Worm (Caenorhabditis elegans) whole organism, L4 larva: Measurements from ENCODE around the gene ZK938.12.

ENCODE experiments used
- F10B5.3 ChIP-seq: sonication (generic microtip); optimal IDR thresholded peaks from 2 replicates; lab custom pipeline; 2016; ENCODE audit warnings: mild to moderate bottlenecking, missing genetic modification characterization, missing compliant biosample characterization
- F26F4.8 ChIP-seq: fragments of 200-800 bp; sonication (Bioruptor generic); conservative IDR thresholded peaks from 2 replicates; pipeline ENCODE4 v1.3.6; 2022; ENCODE audit warnings: missing genetic modification characterization, missing compliant biosample characterization
- F37D6.2 ChIP-seq: sonication (generic microtip); optimal IDR thresholded peaks from 2 replicates; lab custom pipeline; 2016; ENCODE audit warnings: mild to moderate bottlenecking, missing genetic modification characterization, missing compliant biosample characterization
- R02D3.7 ChIP-seq: fragments of 150-350 bp; sonication (generic microtip); optimal IDR thresholded peaks from 3 replicates; lab custom pipeline; 2014; ENCODE audit warnings: missing biosample characterization, missing genetic modification characterization
- ceh-28 ChIP-seq: fragments of 150-350 bp; optimal IDR thresholded peaks from 2 replicates; lab custom pipeline; 2014; ENCODE audit warnings: missing biosample characterization, missing genetic modification reagents, missing genetic modification characterization
- ceh-32 ChIP-seq: sonication (generic microtip); optimal IDR thresholded peaks from 2 replicates; lab custom pipeline; 2016; ENCODE audit warnings: mild to moderate bottlenecking, missing genetic modification characterization, missing compliant biosample characterization; ENCODE audit not compliant: poor library complexity
- daf-12 ChIP-seq: fragments of 150-350 bp; optimal IDR thresholded peaks from 2 replicates; lab custom pipeline; 2014; ENCODE audit warnings: missing biosample characterization, missing genetic modification reagents, missing genetic modification characterization
- daf-8 ChIP-seq: fragments of 200-800 bp; sonication (Bioruptor generic); IDR thresholded peaks from 2 replicates; pipeline ENCODE4 v1.3.6; 2022; ENCODE audit warnings: missing genetic modification characterization, missing compliant biosample characterization
- dmd-6 ChIP-seq: fragments of 200-800 bp; sonication (Bioruptor generic); IDR thresholded peaks from 2 replicates; pipeline ENCODE4 v1.3.6; 2022; ENCODE audit warnings: missing genetic modification reagents, missing genetic modification characterization, missing compliant biosample characterization
- egl-43 ChIP-seq: fragments of 200-800 bp; sonication (Bioruptor generic); IDR thresholded peaks from 2 replicates; pipeline ENCODE4 v1.3.6; 2022; ENCODE audit warnings: missing genetic modification reagents, missing genetic modification characterization, missing compliant biosample characterization
- fos-1 ChIP-seq: fragments of 150-350 bp; optimal IDR thresholded peaks from 2 replicates; lab custom pipeline; 2014; ENCODE audit warnings: missing biosample characterization, missing genetic modification characterization
- lin-1 ChIP-seq: fragments of 200-800 bp; sonication (Bioruptor generic); IDR thresholded peaks from 2 replicates; pipeline ENCODE4 v1.3.6; 2022; ENCODE audit warnings: missing genetic modification reagents, missing genetic modification characterization, missing compliant biosample characterization
- lin-13 ChIP-seq: fragments of 150-350 bp; optimal IDR thresholded peaks from 2 replicates; lab custom pipeline; 2014; ENCODE audit warnings: missing biosample characterization, missing genetic modification reagents, missing genetic modification characterization
- mxl-2 ChIP-seq: fragments of 200-800 bp; sonication (Bioruptor generic); conservative IDR thresholded peaks from 2 replicates; pipeline ENCODE4 v1.3.6; 2022; ENCODE audit warnings: missing genetic modification reagents, missing genetic modification characterization, missing compliant biosample characterization
- nhr-11 ChIP-seq: fragments of 150-350 bp; optimal IDR thresholded peaks from 2 replicates; lab custom pipeline; 2014; ENCODE audit warnings: missing biosample characterization, missing genetic modification characterization
- nhr-25 ChIP-seq: sonication (generic microtip); optimal IDR thresholded peaks from 2 replicates; lab custom pipeline; 2017; ENCODE audit warnings: missing genetic modification characterization, mild to moderate bottlenecking, missing compliant biosample characterization, antibody characterized with exemption, moderate library complexity, borderline replicate concordance; ENCODE audit not compliant: insufficient read depth
- nhr-6 ChIP-seq: fragments of 150-350 bp; optimal IDR thresholded peaks from 2 replicates; lab custom pipeline; 2014; ENCODE audit warnings: missing biosample characterization, missing genetic modification characterization
- sdz-12 ChIP-seq: fragments of 200-800 bp; sonication (Bioruptor generic); optimal IDR thresholded peaks from 2 replicates; lab custom pipeline; 2018; ENCODE audit warnings: mild to moderate bottlenecking, missing genetic modification characterization, missing compliant biosample characterization
- snpc-1.2 ChIP-seq: fragments of 200-800 bp; sonication (Bioruptor generic); IDR thresholded peaks from 2 replicates; pipeline ENCODE4 v1.3.6; 2022; ENCODE audit warnings: missing genetic modification reagents, missing genetic modification characterization, missing compliant biosample characterization
- unc-39 ChIP-seq: sonication (generic microtip); optimal IDR thresholded peaks from 2 replicates; lab custom pipeline; 2017; ENCODE audit warnings: missing biosample characterization, missing genetic modification characterization
- unc-62 ChIP-seq, 3 experiments: fragments of 150-350 bp in 1 of 3; sonication (generic microtip); optimal IDR thresholded peaks in 2 of 3; peaks in 1 of 3; 1 replicate in 1 of 3; 2 replicates in 2 of 3; lab custom pipeline; 2014 to 2017; ENCODE audit warnings: missing biosample characterization in 3 of 3, missing genetic modification characterization in 3 of 3, missing genetic modification reagents in 3 of 3, missing genotype in 1 of 3

Gene ZK938.12

DNA sequence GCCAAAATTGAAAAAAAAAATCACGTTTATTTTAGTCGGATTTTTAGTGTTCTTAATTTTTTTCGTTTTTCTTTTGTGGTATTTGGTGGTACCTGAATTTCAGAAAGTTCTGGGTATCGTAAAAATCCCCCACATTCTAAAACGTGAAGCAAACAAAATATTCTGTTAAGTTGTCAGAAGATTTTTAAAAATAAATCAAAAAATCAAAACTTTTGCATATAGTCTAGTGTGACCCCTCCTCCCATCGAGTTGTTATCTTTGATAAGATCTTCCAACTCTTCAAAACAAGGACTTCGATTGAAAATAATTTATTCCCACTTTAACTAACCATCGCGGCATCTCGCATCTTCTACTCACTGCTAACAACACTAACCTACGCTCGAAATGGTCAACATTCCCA is 2.0 kb upstream of the ZK938.12 start, which contains the start of gene ZK938.1:
TSS of gene ZK938.1 (plus strand) at position 301 of the 400 bp plus-strand sequence.
- TF ChIP-seq daf-8 (GFP tag; lab: Robert Waterston, UW) (no peak), fos-1 (tag; lab: Kevin White, UChicago) (no peak)
- TF ChIP-seq, all 104 proteins: peak for 0

DNA sequence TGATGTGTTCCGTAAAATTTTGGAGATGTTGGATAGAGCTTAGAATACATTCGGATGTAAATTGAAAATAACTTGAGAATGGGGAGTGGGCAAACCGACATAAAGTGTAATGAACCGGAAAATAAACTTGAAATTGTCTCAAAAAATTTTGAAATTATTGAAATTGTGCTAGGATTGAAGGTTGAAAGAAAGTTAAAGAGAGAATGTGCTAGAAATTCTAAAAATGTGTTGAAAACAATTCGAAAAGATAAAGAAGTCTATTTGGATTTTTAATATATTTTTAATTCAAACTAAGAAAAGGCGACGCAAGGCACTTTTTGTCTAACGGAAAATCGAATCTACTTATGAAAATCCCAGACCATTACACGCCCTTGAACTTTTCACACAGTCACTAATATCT is 2.7 kb downstream of the ZK938.12 start, which contains the start of gene ZK938.3:
TSS of gene ZK938.3 (minus strand) at position 101 of the 400 bp plus-strand sequence.
- TF ChIP-seq unc-62 (GFP tag; optimal IDR thresholded peaks at IDR 0.05 in 1 of 2; lab: Kevin White, UChicago), result peak in 1 of 2 experiments; percentile 26
- TF ChIP-seq unc-62 (tag; optimal IDR thresholded peaks at IDR 0.05; lab: Kevin White, UChicago), result no peak
- TF ChIP-seq F10B5.3, result no peak
- no peak for TF ChIP-seq snpc-1.2 (GFP tag; lab: Robert Waterston, UW)

DNA sequence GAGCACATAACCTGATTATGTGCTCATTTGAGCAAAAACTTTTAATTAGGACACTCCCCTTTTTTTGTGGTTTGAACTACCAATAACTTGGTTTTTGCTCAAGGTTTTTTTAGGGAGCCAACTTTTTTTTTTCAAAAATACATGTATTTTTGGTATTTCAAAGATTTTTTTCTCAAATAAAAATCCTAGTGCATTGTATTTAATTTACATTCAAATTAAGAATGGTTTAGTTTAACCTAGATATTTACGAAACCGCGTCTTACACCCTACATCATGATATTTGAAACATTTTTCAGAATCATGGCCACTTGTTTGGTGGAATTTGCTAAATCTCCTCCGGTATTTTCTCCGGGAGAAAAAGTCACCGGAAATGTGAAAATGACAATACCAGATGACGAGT is 3.8 kb downstream of the ZK938.12 start, which contains the start of gene arrd-5:
TSS of gene arrd-5 (plus strand) at position 301 of the 400 bp plus-strand sequence.
- TF ChIP-seq lin-1 (GFP tag; lab: Robert Waterston, UW) (no peak), unc-62 (GFP tag; optimal IDR thresholded peaks at IDR 0.05 in 1 of 2; lab: Kevin White, UChicago) (peak in 1 of 2 experiments; percentile 18), unc-62 (tag; optimal IDR thresholded peaks at IDR 0.05; lab: Kevin White, UChicago) (no peak)
- TF ChIP-seq, all 104 proteins: peak for 1

DNA sequence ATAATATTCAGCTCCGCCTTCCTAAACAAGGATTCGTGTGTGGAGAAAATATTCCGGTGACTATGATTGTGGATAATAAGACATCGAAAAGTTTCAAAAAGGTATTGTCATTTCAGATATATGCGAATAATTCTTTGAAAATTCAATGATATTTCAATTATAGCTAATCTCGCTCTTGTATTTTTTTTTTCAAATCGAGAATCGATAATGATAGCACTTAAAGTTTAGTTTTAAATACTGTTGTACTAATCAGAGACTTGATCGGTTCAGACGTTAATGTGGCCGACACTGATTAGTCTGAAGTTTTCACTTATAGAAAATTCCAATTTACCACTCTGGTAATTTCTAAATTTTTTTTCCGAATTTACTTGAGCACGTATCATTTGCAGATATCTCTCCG is 4.8 kb downstream of the ZK938.12 start:
- TF ChIP-seq egl-43 (GFP tag; lab: Robert Waterston, UW) (no peak), mxl-2 (no peak), nhr-6 (no peak), lin-13 (GFP tag; lab: Kevin White, UChicago) (no peak), unc-62 (GFP tag; optimal IDR thresholded peaks at IDR 0.05 in 1 of 2; lab: Kevin White, UChicago) (peak in 1 of 2 experiments; percentile 93), unc-62 (tag; optimal IDR thresholded peaks at IDR 0.05; lab: Kevin White, UChicago) (no peak)
- TF ChIP-seq, all 104 proteins: peak for 1

DNA sequence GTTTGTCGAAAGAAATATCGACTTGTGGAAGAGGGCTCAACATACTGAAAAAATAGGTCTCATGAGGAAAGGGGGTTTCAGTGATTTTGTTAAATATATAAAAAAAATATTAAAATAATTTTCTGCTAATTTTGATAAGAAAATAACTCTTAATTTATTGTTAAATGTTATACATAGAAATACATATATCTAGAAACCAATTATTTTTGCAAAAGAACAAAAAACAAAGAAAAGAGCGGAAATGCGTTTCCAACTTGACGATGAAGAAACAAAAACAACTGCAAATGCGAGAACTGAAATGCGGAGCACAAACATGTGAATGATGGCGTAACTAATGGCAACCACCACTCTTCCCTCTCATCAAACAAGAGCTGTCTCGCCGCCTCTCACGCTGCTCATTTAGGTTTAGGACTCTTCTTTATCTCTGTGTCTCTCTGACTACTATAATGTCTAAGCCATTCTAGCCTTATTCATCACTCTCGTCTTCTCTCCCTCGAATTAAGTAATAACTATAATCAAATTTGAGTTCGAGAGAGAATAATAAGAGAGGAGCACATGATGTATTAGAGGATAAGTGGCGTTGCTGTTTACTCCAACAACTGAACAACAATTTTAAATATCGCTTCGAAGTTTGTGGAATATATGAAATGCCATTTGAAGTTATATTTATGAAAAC is 7.3 kb downstream of the ZK938.12 start, which contains the start of gene arrd-4:
TSS of gene arrd-4 (minus strand) at position 51 of the 676 bp plus-strand sequence.
- no peak for TF ChIP-seq nhr-25 (tag; lab: Kevin White, UChicago)
- peak; percentile 66 for TF ChIP-seq nhr-11 (tag; lab: Kevin White, UChicago)

DNA sequence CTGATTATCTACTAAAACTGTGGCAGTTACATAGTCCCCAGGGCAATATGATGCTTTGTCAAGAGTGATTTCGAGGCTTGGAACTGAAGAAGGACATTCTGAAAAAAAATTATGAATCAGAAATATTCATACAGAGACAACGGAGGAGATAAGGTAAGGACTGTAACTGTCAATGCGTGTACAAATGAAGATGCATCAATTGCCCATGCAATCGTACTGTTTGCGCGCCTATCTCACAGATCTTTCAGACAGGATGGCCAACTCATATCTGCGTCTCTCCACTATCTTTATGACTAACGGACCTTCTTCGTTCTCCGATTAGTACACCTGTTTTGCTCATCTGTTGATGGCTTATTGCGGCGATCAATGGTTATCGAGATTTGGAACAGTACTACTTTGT is 9.2 kb downstream of the ZK938.12 start, which contains the start of gene ZK938.11:
TSS of gene ZK938.11 (minus strand) at position 101 of the 400 bp plus-strand sequence.
- TF ChIP-seq F26F4.8 (GFP tag; lab: Robert Waterston, UW), result no peak

DNA sequence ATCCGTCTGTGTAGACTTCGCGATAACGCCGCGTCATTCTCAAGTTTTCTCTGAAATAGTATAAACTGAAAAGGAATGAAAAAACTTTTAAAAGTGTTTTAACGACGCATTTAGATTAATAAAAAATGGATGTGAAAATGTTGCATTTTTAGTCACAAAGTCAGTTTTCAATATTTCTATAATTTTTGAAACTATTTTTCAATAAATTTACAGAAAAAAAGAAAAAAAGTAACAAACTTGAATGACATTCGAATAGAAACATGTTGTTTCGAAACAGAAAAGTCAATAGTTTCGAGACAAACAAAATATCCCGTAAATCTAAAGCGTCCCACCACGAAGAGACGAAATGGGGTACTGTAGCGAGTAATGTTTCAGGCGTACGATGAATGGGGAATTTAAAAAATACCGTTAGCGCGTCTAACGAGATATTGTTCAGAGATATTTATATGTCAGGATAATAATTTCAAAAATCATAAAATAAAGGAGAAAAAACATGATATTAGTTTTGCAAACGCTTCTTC is 10.9 kb downstream of the ZK938.12 start, which contains the start of gene rnh-1.2:
TSS of gene rnh-1.2 (minus strand) at position 51 of the 521 bp plus-strand sequence.
- peak; percentile 56 for TF ChIP-seq R02D3.7 (tag; lab: Kevin White, UChicago)
- no peak for TF ChIP-seq ceh-28 (tag; lab: Kevin White, UChicago)

DNA sequence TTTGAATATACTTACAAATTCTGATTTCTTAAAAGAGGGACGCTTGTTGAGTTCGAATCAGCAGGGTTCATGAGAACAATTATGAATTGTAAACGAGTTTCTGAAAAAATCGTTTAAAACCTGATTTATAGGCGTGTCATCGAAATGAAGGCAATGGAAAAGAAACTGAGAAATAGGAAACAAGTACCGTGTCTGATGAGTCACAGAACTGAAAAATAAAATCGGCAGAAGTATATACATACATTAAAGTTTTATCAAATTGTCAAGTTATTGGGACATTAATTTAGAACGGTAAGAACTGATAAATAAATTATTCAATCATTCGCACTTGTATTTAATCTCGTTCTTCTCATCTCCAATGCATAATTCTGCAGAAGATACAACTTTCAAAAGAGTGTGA is 14.1 kb downstream of the ZK938.12 start, which contains the start of gene chil-9:
TSS of gene chil-9 (minus strand) at position 101 of the 400 bp plus-strand sequence.
- TF ChIP-seq unc-62 (GFP tag; optimal IDR thresholded peaks at IDR 0.05 in 1 of 2; lab: Kevin White, UChicago), result peak in 1 of 2 experiments; percentile 31
- no peak for TF ChIP-seq unc-62 (tag; optimal IDR thresholded peaks at IDR 0.05; lab: Kevin White, UChicago)
- TF ChIP-seq ceh-32 (tag; lab: Kevin White, UChicago), result no peak

DNA sequence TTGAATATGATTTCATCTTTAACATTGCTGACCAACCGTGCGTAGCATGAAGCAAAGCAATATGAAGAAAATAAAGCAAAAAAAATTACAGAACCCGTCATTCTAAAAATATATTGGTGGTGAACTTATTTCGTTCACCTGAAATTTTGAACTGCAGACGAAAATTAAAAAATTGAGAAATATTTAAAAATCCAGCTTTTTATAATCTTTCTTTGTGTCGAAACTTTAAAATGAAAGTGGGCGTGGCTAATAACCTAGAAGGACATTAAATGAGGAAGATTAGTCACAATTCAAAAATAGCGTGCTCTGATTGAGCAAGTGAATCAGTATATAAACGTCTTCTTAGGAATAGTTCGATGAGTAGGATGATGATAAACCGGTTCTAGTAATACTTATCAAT is 18.4 kb downstream of the ZK938.12 start, which contains the start of gene old-2:
TSS of gene old-2 (minus strand) at position 101 of the 400 bp plus-strand sequence.
- TF ChIP-seq dmd-6 (GFP tag; lab: Robert Waterston, UW), result no peak
- no peak for TF ChIP-seq unc-39 (tag; lab: Kevin White, UChicago)
- TF ChIP-seq sdz-12 (GFP tag; lab: Kevin White, UChicago), result no peak
- no peak for TF ChIP-seq F37D6.2
- TF ChIP-seq daf-12 (tag; lab: Kevin White, UChicago), result no peak
